Worm (Caenorhabditis elegans) whole organism, L3 larva: ENCODE measurements around the gene sid-2.

ENCODE experiments used
- ama-1 ChIP-seq: fragments of 150-350 bp; optimal IDR thresholded peaks from 2 replicates; lab custom pipeline; 2018
- hmg-11 ChIP-seq: sonication (generic microtip); optimal IDR thresholded peaks from 2 replicates; lab custom pipeline; 2016; ENCODE audit warnings: missing genetic modification characterization, missing compliant biosample characterization
- lin-15B ChIP-seq: fragments of 150-350 bp; optimal IDR thresholded peaks from 2 replicates; lab custom pipeline; 2014; ENCODE audit warnings: missing biosample characterization, missing genetic modification characterization
- lin-39 ChIP-seq: fragments of 150-350 bp; optimal IDR thresholded peaks from 2 replicates; lab custom pipeline; 2018; ENCODE audit warnings: missing biosample characterization, missing genetic modification reagents, missing genetic modification characterization
- nhr-237 ChIP-seq: fragments of 150-350 bp; optimal IDR thresholded peaks from 2 replicates; lab custom pipeline; 2014; ENCODE audit warnings: missing biosample characterization, missing genetic modification characterization
- nhr-77 ChIP-seq: fragments of 150-350 bp; optimal IDR thresholded peaks from 2 replicates; lab custom pipeline; 2014; ENCODE audit warnings: missing biosample characterization, missing genetic modification characterization
- sea-2 ChIP-seq: fragments of 150-350 bp; sonication (generic microtip); optimal IDR thresholded peaks from 4 replicates; lab custom pipeline; 2014; ENCODE audit warnings: missing biosample characterization, missing genetic modification reagents, missing genetic modification characterization
- unc-62 ChIP-seq: fragments of 150-350 bp; sonication (generic microtip); optimal IDR thresholded peaks from 4 replicates; lab custom pipeline; 2014; ENCODE audit warnings: missing biosample characterization, missing genetic modification reagents, missing genetic modification characterization

DNA sequence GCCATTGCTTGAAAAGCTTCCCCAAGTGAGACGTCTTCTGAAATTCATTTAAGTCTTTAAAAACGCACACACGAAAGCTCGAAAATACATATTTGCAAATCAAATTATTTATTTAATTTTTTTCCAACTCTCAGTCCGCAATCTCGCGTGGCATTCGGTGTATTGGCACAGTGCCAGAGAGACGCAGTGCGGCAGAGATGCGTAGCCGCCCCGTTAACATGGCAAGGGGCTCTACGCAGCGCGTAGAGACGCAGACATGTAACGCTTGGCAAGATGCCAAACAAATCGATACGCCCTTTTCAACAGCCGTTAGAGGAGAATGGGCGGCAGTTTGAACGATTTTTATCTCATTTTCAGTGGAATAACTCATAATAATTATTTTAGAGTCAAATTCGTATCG is 35.7 kb upstream of the sid-2 start, which contains the start of the genes drr-2 and set-16:
- TF ChIP-seq nhr-77, result peak; percentile 92
- peak; percentile 94 for TF ChIP-seq unc-62 (GFP tag; lab: Kevin White, UChicago)
- peak; percentile 94 for TF ChIP-seq hmg-11 (tag; lab: Kevin White, UChicago)
- TF ChIP-seq sea-2 (GFP tag; lab: Kevin White, UChicago), result peak; percentile 95
- TF ChIP-seq ama-1 (lab: Kevin White, UChicago), result peak; percentile 77
- peak; percentile 98 for TF ChIP-seq lin-15B (tag; lab: Kevin White, UChicago)
- peak; percentile 33 for TF ChIP-seq nhr-237 (tag; lab: Kevin White, UChicago)
- TF ChIP-seq lin-39, result peak; percentile 97
